Fruit fly (Drosophila melanogaster): Measurements from ENCODE around the gene TwdlY.

The TwdlY gene

DNA sequence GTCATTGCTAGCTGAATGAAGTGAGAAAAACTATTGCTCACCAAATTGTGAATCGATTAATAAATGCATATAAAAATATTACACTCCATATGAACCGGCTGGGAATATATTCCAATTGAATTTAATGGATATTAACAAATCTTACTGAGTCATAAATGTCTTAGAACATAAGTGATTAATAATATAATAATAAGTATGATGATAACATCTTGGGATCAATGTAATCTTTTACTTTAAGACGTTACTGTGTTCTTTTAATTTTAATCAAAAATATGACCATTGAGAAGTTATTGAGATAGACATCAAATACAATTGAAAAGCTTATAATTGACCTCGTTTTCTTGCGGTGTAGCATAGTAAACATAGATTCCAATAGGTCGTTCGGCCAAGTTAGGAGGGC, 42.4 kb upstream of the TwdlY start (continued):
- TF ChIP-seq CG8924 (tag; optimal IDR thresholded peaks at IDR 0.05) (peak; percentile 20), Neu2 (GFP tag; optimal IDR thresholded peaks at IDR 0.05; ENCODE audit: borderline replicate concordance) (no peak), CG5953 (GFP tag; IDR thresholded peaks at IDR 0.05) (no peak), vvl (GFP tag; IDR thresholded peaks at IDR 0.05) (no peak), Atf3 (GFP tag; optimal IDR thresholded peaks at IDR 0.05) (no peak), CG10979 (tag; optimal IDR thresholded peaks at IDR 0.05) (no peak), CG13424 (tag; optimal IDR thresholded peaks at IDR 0.05) (peak; percentile 47), abd-A (tag; optimal IDR thresholded peaks at IDR 0.05) (no peak), CG30431 (GFP tag; optimal IDR thresholded peaks at IDR 0.05) (no peak), NK7.1 (GFP tag; optimal IDR thresholded peaks at IDR 0.05) (no peak), HLH54F (GFP tag; optimal IDR thresholded peaks at IDR 0.05) (no peak), crc (GFP tag; optimal IDR thresholded peaks at IDR 0.05) (no peak), CG10543 (GFP tag; optimal IDR thresholded peaks at IDR 0.05) (no peak), Dek (tag; optimal IDR thresholded peaks at IDR 0.05) (peak; percentile 18), CG3726 (GFP tag; IDR thresholded peaks at IDR 0.05) (no peak), jing (GFP tag; optimal IDR thresholded peaks at IDR 0.05) (no peak), ERR (GFP tag; optimal IDR thresholded peaks at IDR 0.05) (no peak), CG8478 (optimal IDR thresholded peaks at IDR 0.05) (no peak), Ada2b (GFP tag; IDR thresholded peaks at IDR 0.05) (no peak), CG17328 (GFP tag; IDR thresholded peaks at IDR 0.05) (no peak), CG8388 (GFP tag; optimal IDR thresholded peaks at IDR 0.05) (peak; percentile 13), pzg (GFP tag; optimal IDR thresholded peaks at IDR 0.05) (no peak), Ets65A (GFP tag) (peak; percentile 52), jigr1 (GFP tag; IDR thresholded peaks at IDR 0.05) (no peak), CG12769 (tag; optimal IDR thresholded peaks at IDR 0.05) (no peak), Eip74EF (GFP tag; optimal IDR thresholded peaks at IDR 0.05) (peak in 1 of 2 experiments; percentile 25), Nf-YA (GFP tag; IDR thresholded peaks at IDR 0.05) (no peak), Opbp (GFP tag; IDR thresholded peaks at IDR 0.05; ENCODE audit: partially characterized antibody) (no peak), CG7963 (GFP tag; IDR thresholded peaks at IDR 0.05; ENCODE audit: partially characterized antibody) (no peak), CG11504 (tag; optimal IDR thresholded peaks at IDR 0.05) (peak; percentile 34), chinmo (GFP tag; IDR thresholded peaks at IDR 0.05; ENCODE audit: partially characterized antibody) (no peak)

DNA sequence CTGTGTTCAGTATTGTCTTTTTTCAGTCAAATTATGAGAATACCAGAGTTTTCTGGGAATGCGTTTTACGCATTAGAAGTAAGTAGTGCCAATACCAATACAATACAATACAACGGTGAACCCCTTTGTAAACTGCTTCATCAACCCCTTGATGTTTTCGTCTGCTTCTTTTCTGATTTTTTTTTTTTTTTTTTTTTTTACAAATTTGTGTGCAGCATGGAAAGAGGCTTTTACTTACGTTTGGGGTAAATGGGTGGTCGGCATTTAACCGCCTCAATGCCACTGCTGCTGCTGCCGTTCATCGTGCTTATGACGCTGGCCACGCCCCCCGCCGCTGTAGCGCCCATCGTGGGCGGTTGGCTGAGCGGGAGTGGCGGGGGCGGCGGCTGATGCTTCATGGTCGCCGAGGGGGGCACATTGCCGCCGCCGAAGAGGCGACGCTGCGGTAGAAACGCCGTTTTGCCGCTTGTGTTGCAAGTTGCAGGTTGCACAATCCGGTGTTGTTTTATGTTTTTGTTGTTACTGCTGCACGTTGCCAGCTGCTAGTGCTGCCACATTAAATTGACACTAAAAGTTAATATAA, 40.9 kb upstream of the TwdlY start:
- TF ChIP-seq crol (GFP tag; IDR thresholded peaks at IDR 0.05) (peak; percentile 80), CG11456 (GFP tag; IDR thresholded peaks at IDR 0.05) (0 out of 3 replicates have a peak, but pooled peaks have one; percentile 56), CG11247 (GFP tag; IDR thresholded peaks at IDR 0.05) (no peak), oc (tag; optimal IDR thresholded peaks at IDR 0.05) (no peak), CG4404 (GFP tag; IDR thresholded peaks at IDR 0.05) (peak; percentile 10; the same call in 1 of the 2 replicates), CG16779 (GFP tag; IDR thresholded peaks at IDR 0.05) (0 out of 2 replicates have a peak, but pooled peaks have one; percentile 4), CG3065 (GFP tag; optimal IDR thresholded peaks at IDR 0.05) (peak; percentile 19), CG11723 (GFP tag; optimal IDR thresholded peaks at IDR 0.05) (no peak), CG8359 (GFP tag; optimal IDR thresholded peaks at IDR 0.05; ENCODE audit: borderline replicate concordance) (no peak), sens (GFP tag) (peak; percentile 43), CG31365 (tag; optimal IDR thresholded peaks at IDR 0.05) (peak; percentile 2), sr (GFP tag; IDR thresholded peaks at IDR 0.05) (peak; percentile 72), B-H1 (GFP tag; IDR thresholded peaks at IDR 0.05) (no peak), Med (GFP tag) (peak; percentile 56), CG2199 (GFP tag; IDR thresholded peaks at IDR 0.05) (peak; percentile 52; the same call in 1 of the 3 replicates), CG3281 (GFP tag; optimal IDR thresholded peaks at IDR 0.05) (no peak), CG32772 (GFP tag; IDR thresholded peaks at IDR 0.05) (peak; percentile 65), CG17359 (tag; optimal IDR thresholded peaks at IDR 0.05) (peak; percentile 58), CG10209 (GFP tag; optimal IDR thresholded peaks at IDR 0.05) (no peak), btn (GFP tag; optimal IDR thresholded peaks at IDR 0.05) (no peak), az2 (GFP tag; optimal IDR thresholded peaks at IDR 0.05) (no peak)

All from whole organism, embryonic.